Worm (Caenorhabditis elegans): ENCODE measurements around the gene svh-1.

DNA sequence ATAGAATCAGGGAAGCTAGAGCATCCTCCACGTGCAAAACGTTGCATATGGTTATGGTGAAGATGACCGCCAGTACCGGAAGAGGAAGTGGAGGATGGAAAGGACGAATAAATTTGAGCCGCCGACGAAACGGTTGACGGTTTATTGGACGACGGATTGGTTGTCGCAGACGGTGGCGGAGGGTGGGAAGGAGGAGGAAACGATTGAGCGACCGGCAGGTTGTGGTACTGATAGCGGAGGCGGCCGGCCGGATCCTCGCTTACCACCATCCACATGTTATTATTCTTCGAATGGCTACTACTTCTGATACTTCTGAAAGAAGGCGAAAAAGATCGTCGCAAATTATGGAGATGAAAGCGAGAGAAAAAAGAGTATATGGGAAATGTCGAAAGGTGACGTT, 13.5 kb upstream of the svh-1 start:
- TF ChIP-seq ama-1 (optimal IDR thresholded peaks at IDR 0.05) (no peak), pes-1 (GFP tag; IDR thresholded peaks at IDR 0.05) (no peak), ets-7 (tag; optimal IDR thresholded peaks at IDR 0.05) (no peak), sea-1 (GFP tag; conservative IDR thresholded peaks at IDR 0.05) (no peak), aly-1 (tag; optimal IDR thresholded peaks at IDR 0.05) (no peak), hnd-1 (tag; optimal IDR thresholded peaks at IDR 0.05) (no peak), F13C5.2 (tag; optimal IDR thresholded peaks at IDR 0.05) (no peak), tbx-37 (GFP tag; conservative IDR thresholded peaks at IDR 0.05) (no peak), flt-1 (GFP tag; IDR thresholded peaks at IDR 0.05) (no peak)
